Worm (Caenorhabditis elegans) whole organism, L3 larva: ENCODE results near the gene ptr-1.

Experiments
- R02D3.7 ChIP-seq: fragments of 150-350 bp; optimal IDR thresholded peaks from 2 replicates; lab custom pipeline; 2014; ENCODE audit warnings: missing biosample characterization, missing genetic modification characterization
- ama-1 ChIP-seq: fragments of 150-350 bp; optimal IDR thresholded peaks from 2 replicates; lab custom pipeline; 2018
- egl-27 ChIP-seq: sonication (generic microtip); optimal IDR thresholded peaks from 4 replicates; lab custom pipeline; 2017; ENCODE audit warnings: missing biosample characterization, missing genetic modification reagents, missing genetic modification characterization
- elt-3 ChIP-seq, 3 experiments: fragments of 150-350 bp in 1 of 3; sonication (generic microtip) in 2 of 3; optimal IDR thresholded peaks; 2 replicates in 2 of 3; 4 replicates in 1 of 3; lab custom pipeline; 2014 to 2017; ENCODE audit warnings: missing biosample characterization in 3 of 3, missing genetic modification characterization in 3 of 3
- fkh-10 ChIP-seq: sonication (generic microtip); optimal IDR thresholded peaks from 2 replicates; lab custom pipeline; 2017; ENCODE audit warnings: missing biosample characterization, missing genetic modification reagents, missing genetic modification characterization
- nhr-11 ChIP-seq: fragments of 150-350 bp; optimal IDR thresholded peaks from 2 replicates; lab custom pipeline; 2014; ENCODE audit warnings: missing biosample characterization, missing genetic modification characterization
- nhr-77 ChIP-seq: fragments of 150-350 bp; optimal IDR thresholded peaks from 2 replicates; lab custom pipeline; 2014; ENCODE audit warnings: missing biosample characterization, missing genetic modification characterization
- skn-1 ChIP-seq: fragments of 150-350 bp; optimal IDR thresholded peaks from 2 replicates; lab custom pipeline; 2014; ENCODE audit warnings: missing biosample characterization, missing genetic modification characterization
- snpc-4 ChIP-seq: fragments of 150-350 bp; optimal IDR thresholded peaks from 2 replicates; lab custom pipeline; 2014; ENCODE audit warnings: missing biosample characterization, missing genetic modification characterization
- tbx-2 ChIP-seq: sonication (generic microtip); optimal IDR thresholded peaks from 2 replicates; lab custom pipeline; 2016; ENCODE audit warnings: mild to moderate bottlenecking, missing genetic modification characterization, missing compliant biosample characterization
- zag-1 ChIP-seq: fragments of 150-350 bp; optimal IDR thresholded peaks from 2 replicates; lab custom pipeline; 2014; ENCODE audit warnings: missing biosample characterization, missing genetic modification characterization
- ztf-11 ChIP-seq: fragments of 150-350 bp; optimal IDR thresholded peaks from 2 replicates; lab custom pipeline; 2014; ENCODE audit warnings: missing biosample characterization, missing genetic modification characterization

DNA sequence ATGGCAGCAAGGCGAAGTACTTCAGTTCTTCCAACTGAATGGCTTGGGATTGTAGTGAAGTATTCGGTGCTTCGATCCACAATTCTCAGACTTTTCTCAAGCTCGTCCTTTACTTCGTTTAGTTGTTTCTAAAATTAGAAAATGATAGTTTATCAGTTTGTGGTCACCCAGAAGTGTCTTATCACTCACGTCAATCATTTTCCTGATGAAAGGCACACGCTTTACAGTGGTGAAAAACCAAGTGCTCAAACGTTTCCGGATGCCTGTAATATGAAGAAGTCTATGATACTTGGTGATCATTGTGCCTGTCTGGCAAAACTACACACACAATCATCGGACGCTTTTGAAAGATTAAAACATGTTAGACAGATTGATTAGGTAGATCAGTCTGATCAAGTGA lies 35.3 kb downstream of the ptr-1 start:
- TF ChIP-seq fkh-10 (GFP tag; lab: Kevin White, UChicago) (no peak), snpc-4 (tag; lab: Kevin White, UChicago) (no peak), ztf-11 (no peak), tbx-2 (tag; lab: Kevin White, UChicago) (no peak), nhr-11 (tag; lab: Kevin White, UChicago) (no peak), R02D3.7 (no peak), skn-1 (tag; lab: Kevin White, UChicago) (no peak), zag-1 (tag; lab: Kevin White, UChicago) (no peak), elt-3 (tag; optimal IDR thresholded peaks at IDR 0.05; lab: Kevin White, UChicago) (no peak), egl-27 (tag; lab: Kevin White, UChicago) (no peak), nhr-77 (tag; lab: Kevin White, UChicago) (no peak), ama-1 (lab: Kevin White, UChicago) (no peak)
